Worm (Caenorhabditis elegans) whole organism, L1 larva: ENCODE measurements around the gene K08D8.5.

ENCODE experiments used
- C34B4.2 ChIP-seq: sonication (generic microtip); optimal IDR thresholded peaks from 2 replicates; lab custom pipeline; 2017; ENCODE audit warnings: mild to moderate bottlenecking, missing genetic modification characterization, missing compliant biosample characterization
- F16B12.6 ChIP-seq: fragments of 150-350 bp; optimal IDR thresholded peaks from 2 replicates; lab custom pipeline; 2014; ENCODE audit warnings: missing biosample characterization, missing genetic modification characterization
- aly-2 ChIP-seq: fragments of 150-350 bp; optimal IDR thresholded peaks from 2 replicates; lab custom pipeline; 2014; ENCODE audit warnings: missing biosample characterization, missing genetic modification characterization
- blmp-1 ChIP-seq: fragments of 150-350 bp; optimal IDR thresholded peaks from 2 replicates; lab custom pipeline; 2014; ENCODE audit warnings: missing biosample characterization, missing genetic modification characterization
- ceh-90 ChIP-seq: sonication (generic microtip); optimal IDR thresholded peaks from 2 replicates; lab custom pipeline; 2016; ENCODE audit warnings: missing genetic modification characterization, missing compliant biosample characterization
- dpl-1 ChIP-seq, 3 experiments: fragments of 150-350 bp in 2 of 3; sonication (generic microtip) in 1 of 3; optimal IDR thresholded peaks; 2 replicates each; lab custom pipeline; 2014 to 2017; ENCODE audit warnings: missing biosample characterization in 3 of 3, missing genetic modification characterization in 3 of 3, missing genetic modification reagents in 3 of 3
- efl-1 ChIP-seq, 4 experiments: fragments of 150-350 bp; optimal IDR thresholded peaks in 3 of 4; peaks in 1 of 4; 1 replicate in 1 of 4; 2 replicates in 3 of 4; lab custom pipeline; 2014; ENCODE audit warnings: missing biosample characterization in 2 of 4, missing genetic modification characterization in 2 of 4, missing genetic modification reagents in 2 of 4
- egl-13 ChIP-seq: sonication (generic microtip); optimal IDR thresholded peaks from 2 replicates; lab custom pipeline; 2016; ENCODE audit warnings: missing genotype, missing genetic modification reagents, missing genetic modification characterization, missing compliant biosample characterization
- egl-27 ChIP-seq, 2 experiments: fragments of 150-350 bp in 1 of 2; sonication (generic microtip); optimal IDR thresholded peaks; 3 replicates each; lab custom pipeline; 2017 to 2018; ENCODE audit warnings: missing biosample characterization in 2 of 2, missing genetic modification characterization in 2 of 2, missing genetic modification reagents in 2 of 2
- elt-2 ChIP-seq: sonication (generic microtip); optimal IDR thresholded peaks from 2 replicates; lab custom pipeline; 2016; ENCODE audit warnings: missing genetic modification characterization, mild to moderate bottlenecking, inconsistent platforms, missing compliant biosample characterization, missing genetic modification reagents
- ets-5 ChIP-seq: fragments of 200-800 bp; sonication (Bioruptor generic); IDR thresholded peaks from 2 replicates; pipeline ENCODE4 v1.3.6; 2022; ENCODE audit warnings: missing genetic modification characterization, missing compliant biosample characterization
- fkh-4 ChIP-seq: sonication (generic microtip); optimal IDR thresholded peaks from 2 replicates; lab custom pipeline; 2016; ENCODE audit warnings: missing compliant biosample characterization, missing genetic modification characterization, borderline replicate concordance
- hlh-17 ChIP-seq: fragments of 200-800 bp; sonication (Bioruptor generic); optimal IDR thresholded peaks from 2 replicates; lab custom pipeline; 2018; ENCODE audit warnings: missing genetic modification characterization, mild to moderate bottlenecking, missing compliant biosample characterization, moderate library complexity, borderline replicate concordance
- hlh-4 ChIP-seq: sonication (generic microtip); optimal IDR thresholded peaks from 2 replicates; lab custom pipeline; 2016; ENCODE audit warnings: mild to moderate bottlenecking, missing genetic modification characterization, missing compliant biosample characterization
- hpl-2 ChIP-seq: fragments of 150-350 bp; optimal IDR thresholded peaks from 2 replicates; lab custom pipeline; 2014; ENCODE audit warnings: missing biosample characterization, missing genetic modification reagents, missing genetic modification characterization
- irx-1 ChIP-seq: sonication (generic microtip); optimal IDR thresholded peaks from 2 replicates; lab custom pipeline; 2016; ENCODE audit warnings: missing genetic modification characterization, missing compliant biosample characterization
- isw-1 ChIP-seq: fragments of 200-800 bp; sonication (Bioruptor generic); IDR thresholded peaks from 2 replicates; pipeline ENCODE4 v1.3.6; 2022; ENCODE audit warnings: missing genetic modification characterization, missing compliant biosample characterization
- jun-1 ChIP-seq: fragments of 150-350 bp; optimal IDR thresholded peaks from 2 replicates; lab custom pipeline; 2014; ENCODE audit warnings: missing biosample characterization, missing genetic modification reagents, missing genetic modification characterization
- lin-13 ChIP-seq: fragments of 150-350 bp; optimal IDR thresholded peaks from 2 replicates; lab custom pipeline; 2014; ENCODE audit warnings: missing biosample characterization, missing genetic modification reagents, missing genetic modification characterization
- lin-35 ChIP-seq, 2 experiments: fragments of 150-350 bp; optimal IDR thresholded peaks; 2 replicates each; lab custom pipeline; 2014; ENCODE audit warnings: missing biosample characterization in 2 of 2, missing genetic modification characterization in 2 of 2, missing genetic modification reagents in 2 of 2
- lir-3 ChIP-seq: sonication (generic microtip); optimal IDR thresholded peaks from 2 replicates; lab custom pipeline; 2016; ENCODE audit warnings: mild to moderate bottlenecking, missing genetic modification characterization, moderate library complexity, missing compliant biosample characterization; ENCODE audit not compliant: poor library complexity
- lsy-2 ChIP-seq, 2 experiments: fragments of 150-350 bp; optimal IDR thresholded peaks; 2 replicates each; lab custom pipeline; 2014; ENCODE audit warnings: missing biosample characterization in 2 of 2, missing genetic modification characterization in 2 of 2
- mdl-1 ChIP-seq, 2 experiments: fragments of 150-350 bp; optimal IDR thresholded peaks; 2 replicates each; lab custom pipeline; 2014 to 2017; ENCODE audit warnings: missing biosample characterization in 2 of 2, missing genetic modification characterization in 2 of 2, inconsistent platforms in 1 of 2
- mep-1 ChIP-seq: fragments of 150-350 bp; optimal IDR thresholded peaks from 2 replicates; lab custom pipeline; 2014; ENCODE audit warnings: missing biosample characterization, missing genetic modification characterization
- nhr-19 ChIP-seq: fragments of 200-800 bp; sonication (Bioruptor generic); conservative IDR thresholded peaks from 2 replicates; pipeline ENCODE4 v1.3.6; 2022; ENCODE audit warnings: missing genetic modification characterization, missing compliant biosample characterization
- nhr-77 ChIP-seq: fragments of 150-350 bp; optimal IDR thresholded peaks from 2 replicates; lab custom pipeline; 2014; ENCODE audit warnings: missing biosample characterization, missing genetic modification characterization
- nhr-85 ChIP-seq: sonication (generic microtip); peaks from one replicate; lab custom pipeline; 2016; ENCODE audit warnings: missing genetic modification characterization, inconsistent platforms, missing compliant biosample characterization
- nhr-90 ChIP-seq: sonication (generic microtip); optimal IDR thresholded peaks from 2 replicates; lab custom pipeline; 2016; ENCODE audit warnings: mild to moderate bottlenecking, missing genetic modification characterization, missing compliant biosample characterization; ENCODE audit not compliant: poor library complexity
- snpc-4 ChIP-seq: fragments of 150-350 bp; optimal IDR thresholded peaks from 2 replicates; lab custom pipeline; 2014; ENCODE audit warnings: missing biosample characterization, missing genetic modification characterization
- snu-23 ChIP-seq: sonication (generic microtip); optimal IDR thresholded peaks from 2 replicates; lab custom pipeline; 2016; ENCODE audit warnings: missing genetic modification characterization, missing compliant biosample characterization
- unc-62 ChIP-seq: fragments of 150-350 bp; optimal IDR thresholded peaks from 2 replicates; lab custom pipeline; 2014; ENCODE audit warnings: missing biosample characterization, missing genetic modification reagents, missing genetic modification characterization
- xbp-1 ChIP-seq: sonication (generic microtip); optimal IDR thresholded peaks from 2 replicates; lab custom pipeline; 2016; ENCODE audit warnings: missing genetic modification characterization, missing compliant biosample characterization
- ztf-11 ChIP-seq, 2 experiments: sonication (generic microtip); optimal IDR thresholded peaks; 2 replicates each; lab custom pipeline; 2016 to 2017; ENCODE audit warnings: missing genetic modification characterization in 2 of 2, missing biosample characterization in 1 of 2, missing compliant biosample characterization in 1 of 2
- ztf-4 ChIP-seq: fragments of 150-350 bp; optimal IDR thresholded peaks from 2 replicates; lab custom pipeline; 2014; ENCODE audit warnings: missing biosample characterization, missing genetic modification characterization

K08D8.5 gene

ce11 chrIV:12903687-12904086 lies 8.2 kb downstream of the K08D8.5 start:
- TF ChIP-seq nhr-77 (no peak), lsy-2 (tag; optimal IDR thresholded peaks at IDR 0.05; lab: Kevin White, UChicago) (no peak), nhr-90 (tag; lab: Kevin White, UChicago) (no peak), ceh-90 (tag; lab: Kevin White, UChicago) (no peak), snpc-4 (tag; lab: Kevin White, UChicago) (no peak), hlh-4 (tag; lab: Kevin White, UChicago) (no peak), dpl-1 (GFP tag; optimal IDR thresholded peaks at IDR 0.05; lab: Kevin White, UChicago) (no peak), aly-2 (tag; lab: Kevin White, UChicago) (no peak), jun-1 (no peak), fkh-4 (no peak), snu-23 (GFP tag; lab: Kevin White, UChicago) (no peak), blmp-1 (no peak), C34B4.2 (tag; lab: Kevin White, UChicago) (no peak), lin-13 (GFP tag; lab: Kevin White, UChicago) (no peak), efl-1 (optimal IDR thresholded peaks at IDR 0.05; lab: Kevin White, UChicago) (no peak), efl-1 (GFP tag; optimal IDR thresholded peaks at IDR 0.05 in 1 of 2; lab: Kevin White, UChicago) (no peak), nhr-19 (no peak), ztf-11 (tag; optimal IDR thresholded peaks at IDR 0.05; lab: Kevin White, UChicago) (no peak), F16B12.6 (tag; lab: Kevin White, UChicago) (no peak)
- TF ChIP-seq, all 84 proteins: peak for 0

DNA sequence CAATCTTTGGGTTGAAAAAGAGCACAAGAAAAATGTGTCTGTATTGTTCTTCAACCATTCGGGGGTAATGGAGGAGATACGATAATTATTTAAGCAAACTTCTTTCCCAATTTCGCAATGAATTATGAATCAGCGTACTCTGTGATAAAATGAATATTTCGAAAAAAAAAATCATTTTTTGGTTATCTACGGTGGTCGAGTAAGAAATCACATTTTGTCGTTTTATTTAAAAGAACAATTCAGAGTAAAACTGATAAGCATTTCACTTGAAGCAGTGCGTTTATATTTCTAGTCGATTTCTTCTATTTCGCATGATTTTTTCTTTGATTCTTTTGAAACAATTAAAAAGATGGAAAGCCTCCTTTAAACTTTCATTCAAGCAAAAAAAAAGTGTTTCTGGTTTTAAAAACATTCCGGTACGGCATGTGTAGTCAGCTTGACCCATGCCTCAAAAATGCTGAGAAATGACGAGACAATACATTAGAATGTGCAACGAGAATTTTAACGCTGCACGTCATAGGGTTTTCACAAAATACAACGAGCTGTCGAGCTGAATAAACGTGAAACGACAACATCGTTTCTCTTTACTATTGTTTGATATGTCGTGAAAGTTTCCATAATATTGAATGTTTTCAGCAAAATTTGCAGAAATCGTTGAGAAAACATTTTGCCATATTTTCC lies 9.4 kb downstream of the K08D8.5 start, which contains the start of gene K08D8.2:
K08D8.2 (plus strand) TSS at position 631 of the 681 bp plus-strand sequence.
- TF ChIP-seq jun-1 (no peak), elt-2 (tag; lab: Kevin White, UChicago) (peak; percentile 49), ztf-4 (tag; lab: Kevin White, UChicago) (no peak)

ce11 chrIV:12901602-12902001 lies 10.3 kb downstream of the K08D8.5 start:
- no peak for TF ChIP-seq hlh-4 (tag; lab: Kevin White, UChicago)
- TF ChIP-seq lin-35 (GFP tag; optimal IDR thresholded peaks at IDR 0.05; lab: Kevin White, UChicago): peak in 1 of 2 experiments; percentile 15
- no peak for TF ChIP-seq hlh-17
- TF ChIP-seq unc-62: no peak
- TF ChIP-seq ets-5 (GFP tag; lab: Robert Waterston, UW): no peak
- TF ChIP-seq C34B4.2 (tag; lab: Kevin White, UChicago): no peak
- TF ChIP-seq nhr-85 (tag; lab: Kevin White, UChicago): no peak
- TF ChIP-seq elt-2 (tag; lab: Kevin White, UChicago): peak; percentile 83
- TF ChIP-seq lsy-2 (tag; optimal IDR thresholded peaks at IDR 0.05; lab: Kevin White, UChicago): no peak

DNA sequence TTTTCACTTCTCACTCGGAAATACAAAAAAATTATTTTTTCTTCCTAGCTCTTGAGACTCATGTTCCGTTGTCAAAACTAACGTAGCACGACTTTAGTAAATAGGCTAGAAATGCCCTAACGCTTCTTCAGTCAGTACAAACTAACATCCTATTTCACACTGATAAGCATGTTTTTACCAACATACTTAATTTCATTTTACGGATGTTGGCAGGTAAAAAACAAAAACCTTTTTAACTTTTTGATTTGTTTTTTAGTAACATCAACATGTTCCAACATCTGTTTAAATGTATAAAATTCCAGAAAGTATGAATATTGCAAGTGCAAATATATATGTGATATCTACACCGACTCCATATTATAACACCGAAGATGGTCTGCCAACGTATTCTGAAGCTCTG lies 11.7 kb downstream of the K08D8.5 start, which contains the start of gene K08D8.10:
K08D8.10 (plus strand) TSS at position 301 of the 400 bp plus-strand sequence.
- no peak for TF ChIP-seq lin-35 (GFP tag; optimal IDR thresholded peaks at IDR 0.05; lab: Kevin White, UChicago)
- no peak for TF ChIP-seq hpl-2 (GFP tag; lab: Kevin White, UChicago)
- TF ChIP-seq irx-1 (tag; lab: Kevin White, UChicago): no peak
- TF ChIP-seq egl-27 (tag; optimal IDR thresholded peaks at IDR 0.05; lab: Kevin White, UChicago): no peak
- no peak for TF ChIP-seq mep-1
- no peak for TF ChIP-seq isw-1 (GFP tag; lab: Robert Waterston, UW)
- no peak for TF ChIP-seq lir-3 (tag; lab: Kevin White, UChicago)
- TF ChIP-seq snpc-4 (tag; lab: Kevin White, UChicago): no peak
- no peak for TF ChIP-seq mdl-1 (tag; optimal IDR thresholded peaks at IDR 0.05; lab: Kevin White, UChicago)
- TF ChIP-seq xbp-1 (tag; lab: Kevin White, UChicago): no peak
- no peak for TF ChIP-seq egl-13 (tag; lab: Kevin White, UChicago)
